Worm (Caenorhabditis elegans) whole organism, midembryonic: ENCODE results near the gene K09F6.3.
"Not testable (repeated sequence)": the region's sequence is repeated elsewhere in the genome, so short reads cannot be mapped to it uniquely, and the experiment has no call there.

Source experiments
- T22C8.4 ChIP-seq: fragments of 200-800 bp; sonication (Bioruptor generic); IDR thresholded peaks from 2 replicates; pipeline ENCODE4 v1.3.6; 2022; ENCODE audit warnings: missing genetic modification characterization, missing compliant biosample characterization
- flt-1 ChIP-seq: fragments of 200-800 bp; sonication (Bioruptor generic); IDR thresholded peaks from 2 replicates; pipeline ENCODE4 v1.3.6; 2022; ENCODE audit warnings: missing genetic modification characterization, missing compliant biosample characterization
- med-1 ChIP-seq: sonication (generic microtip); optimal IDR thresholded peaks from 2 replicates; lab custom pipeline; 2017; ENCODE audit warnings: missing genetic modification characterization, mild to moderate bottlenecking, missing compliant biosample characterization, antibody characterized with exemption, missing genetic modification reagents; ENCODE audit not compliant: insufficient read depth

DNA sequence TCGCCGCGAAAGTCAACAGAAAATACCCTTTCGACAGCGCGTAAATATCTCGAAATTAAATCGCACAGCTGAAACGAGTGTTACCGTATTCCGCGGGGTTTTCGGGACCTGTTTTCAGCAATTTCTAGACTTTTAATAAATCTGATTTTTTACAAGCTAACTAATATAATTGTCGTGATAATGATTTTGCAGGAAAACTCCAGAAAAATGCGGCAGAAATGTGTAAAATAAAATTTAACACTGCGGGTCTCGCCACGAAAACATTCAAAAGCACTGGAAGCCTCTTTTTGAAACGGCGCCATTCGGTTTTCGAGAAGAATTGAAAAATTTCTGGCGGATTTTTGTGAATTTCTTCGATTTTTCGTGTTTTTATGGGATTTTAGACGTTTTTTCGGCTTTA is 22.5 kb upstream of the K09F6.3 start, which contains the start of gene F54A3.6:
- TF ChIP-seq T22C8.4 (GFP tag; lab: Robert Waterston, UW); med-1 (GFP tag; lab: Kevin White, UChicago); flt-1 (GFP tag; lab: Robert Waterston, UW): not testable (repeated sequence)
